Fruit fly (Drosophila melanogaster) whole organism, embryonic: ENCODE measurements around the gene hook.

ENCODE experiments used
- ATbp ChIP-seq: fragments of 200-800 bp; sonication (Bioruptor generic); optimal IDR thresholded peaks from 2 replicates; lab custom pipeline; 2017; ENCODE audit warnings: missing biosample characterization, mild to moderate bottlenecking, missing genetic modification characterization, missing genetic modification reagents
- Abd-B ChIP-seq: fragments of 200-800 bp; sonication (Bioruptor generic); optimal IDR thresholded peaks from 2 replicates; lab custom pipeline; 2018; ENCODE audit warnings: missing biosample characterization, mild to moderate bottlenecking, missing genetic modification characterization, moderate library complexity
- Atf-2 ChIP-seq: fragments of 200-800 bp; sonication (Bioruptor generic); optimal IDR thresholded peaks from 2 replicates; lab custom pipeline; 2016; ENCODE audit warnings: missing biosample characterization, missing genetic modification characterization
- CG10147 ChIP-seq: fragments of 200-800 bp; sonication (Bioruptor generic); optimal IDR thresholded peaks from 2 replicates; lab custom pipeline; 2019; ENCODE audit warnings: missing biosample characterization, mild to moderate bottlenecking, missing genetic modification characterization, moderate library complexity
- CG10209 ChIP-seq: fragments of 200-800 bp; sonication (Bioruptor generic); optimal IDR thresholded peaks from 3 replicates; lab custom pipeline; 2017; ENCODE audit warnings: missing biosample characterization, mild to moderate bottlenecking, missing genetic modification characterization, missing genetic modification reagents
- CG11560 ChIP-seq: fragments of 200-800 bp; sonication (Bioruptor generic); IDR thresholded peaks from 3 replicates; pipeline ENCODE4 v1.3.6; 2022; ENCODE audit warnings: missing biosample characterization, missing genetic modification characterization
- CG12104 ChIP-seq: fragments of 200-800 bp; sonication (Bioruptor generic); optimal IDR thresholded peaks from 3 replicates; lab custom pipeline; 2016; ENCODE audit warnings: missing biosample characterization, missing genetic modification characterization
- CG13287 ChIP-seq: fragments of 200-800 bp; sonication (Bioruptor generic); IDR thresholded peaks from 2 replicates; pipeline ENCODE4 v1.3.6; 2022; ENCODE audit warnings: missing biosample characterization, missing genetic modification characterization; ENCODE audit not compliant: partially characterized antibody
- CG15011 ChIP-seq: fragments of 200-800 bp; sonication (Bioruptor generic); optimal IDR thresholded peaks from 3 replicates; lab custom pipeline; 2018; ENCODE audit warnings: missing biosample characterization, mild to moderate bottlenecking, missing genetic modification characterization
- CG15479 ChIP-seq: fragments of 200-800 bp; sonication (Bioruptor generic); optimal IDR thresholded peaks from 3 replicates; lab custom pipeline; 2019; ENCODE audit warnings: missing biosample characterization, mild to moderate bottlenecking, missing genetic modification characterization, moderate library complexity
- CG16813 ChIP-seq: fragments of 200-800 bp; sonication (Bioruptor generic); IDR thresholded peaks from 3 replicates; pipeline ENCODE4 v1.3.6; 2022; ENCODE audit warnings: missing biosample characterization, missing genetic modification characterization; ENCODE audit not compliant: partially characterized antibody
- CG18011 ChIP-seq: fragments of 200-800 bp; sonication (Bioruptor generic); optimal IDR thresholded peaks from 2 replicates; lab custom pipeline; 2017; ENCODE audit warnings: missing biosample characterization, missing genetic modification characterization, mild to moderate bottlenecking, moderate library complexity, missing genotype
- CG18599 ChIP-seq: fragments of 200-800 bp; sonication (Bioruptor generic); optimal IDR thresholded peaks from 3 replicates; lab custom pipeline; 2017; ENCODE audit warnings: missing biosample characterization, missing genetic modification characterization, mild to moderate bottlenecking, moderate library complexity, missing genetic modification reagents
- CG31224 ChIP-seq: fragments of 200-800 bp; sonication (Bioruptor generic); IDR thresholded peaks from 2 replicates; pipeline ENCODE4 v1.3.6; 2022; ENCODE audit warnings: missing biosample characterization, missing genetic modification characterization
- CG32532 ChIP-seq: fragments of 200-800 bp; sonication (Bioruptor generic); IDR thresholded peaks from 2 replicates; pipeline ENCODE4 v1.3.6; 2022; ENCODE audit warnings: missing biosample characterization, missing genetic modification characterization
- CG34376 ChIP-seq: fragments of 200-800 bp; sonication (Bioruptor generic); optimal IDR thresholded peaks from 2 replicates; lab custom pipeline; 2018; ENCODE audit warnings: missing biosample characterization, mild to moderate bottlenecking, missing genetic modification characterization
- CG34422 ChIP-seq: fragments of 200-800 bp; sonication (Bioruptor generic); IDR thresholded peaks from 3 replicates; pipeline ENCODE4 v1.3.6; 2022; ENCODE audit warnings: missing biosample characterization, missing genetic modification characterization
- CG4617 ChIP-seq: fragments of 200-800 bp; sonication (Bioruptor generic); optimal IDR thresholded peaks from 3 replicates; lab custom pipeline; 2016; ENCODE audit warnings: missing biosample characterization, missing genetic modification characterization, borderline replicate concordance
- CG5245 ChIP-seq: fragments of 200-800 bp; sonication (Bioruptor generic); optimal IDR thresholded peaks from 3 replicates; lab custom pipeline; 2016; ENCODE audit warnings: missing biosample characterization, missing genetic modification characterization
- CG6654 ChIP-seq: fragments of 200-800 bp; sonication (Bioruptor generic); optimal IDR thresholded peaks from 2 replicates; lab custom pipeline; 2017; ENCODE audit warnings: missing biosample characterization, mild to moderate bottlenecking, missing genetic modification characterization
- CG7928 ChIP-seq: fragments of 200-800 bp; sonication (Bioruptor generic); optimal IDR thresholded peaks from 2 replicates; lab custom pipeline; 2017; ENCODE audit warnings: missing biosample characterization, mild to moderate bottlenecking, missing genetic modification characterization
- CG9876 ChIP-seq: fragments of 200-800 bp; sonication (Bioruptor generic); optimal IDR thresholded peaks from 2 replicates; lab custom pipeline; 2016; ENCODE audit warnings: missing biosample characterization, missing genetic modification characterization
- CG9932 ChIP-seq: fragments of 200-800 bp; sonication (Bioruptor generic); IDR thresholded peaks from 2 replicates; pipeline ENCODE4 v1.3.6; 2022; ENCODE audit warnings: missing biosample characterization, missing genetic modification characterization
- Chrac-16 ChIP-seq: fragments of 200-800 bp; sonication (Bioruptor generic); optimal IDR thresholded peaks from 3 replicates; lab custom pipeline; 2016; ENCODE audit warnings: missing biosample characterization, missing genetic modification characterization
- Gug ChIP-seq: fragments of 200-800 bp; sonication (Bioruptor generic); IDR thresholded peaks from 4 replicates; pipeline ENCODE4 v1.3.6; 2022; ENCODE audit warnings: missing biosample characterization, missing genetic modification characterization
- HmgD ChIP-seq: fragments of 200-800 bp; sonication (Bioruptor generic); optimal IDR thresholded peaks from 3 replicates; lab custom pipeline; 2016; ENCODE audit warnings: missing biosample characterization, missing genetic modification characterization
- Med ChIP-seq: fragments of 200-800 bp; sonication (Bioruptor generic); peaks from one replicate; lab custom pipeline; 2016; ENCODE audit warnings: missing biosample characterization, missing genetic modification characterization, mild to moderate bottlenecking, inconsistent platforms, moderate library complexity
- NK7.1 ChIP-seq: fragments of 200-800 bp; sonication (Bioruptor generic); optimal IDR thresholded peaks from 3 replicates; lab custom pipeline; 2016; ENCODE audit warnings: missing biosample characterization, missing genetic modification characterization
- PHDP ChIP-seq: fragments of 200-800 bp; sonication (Bioruptor generic); optimal IDR thresholded peaks from 3 replicates; lab custom pipeline; 2018; ENCODE audit warnings: missing biosample characterization, mild to moderate bottlenecking, missing genetic modification characterization, moderate library complexity
- Rfx ChIP-seq: fragments of 200-800 bp; sonication (Bioruptor generic); IDR thresholded peaks from 2 replicates; pipeline ENCODE4 v1.3.6; 2022; ENCODE audit warnings: missing biosample characterization, missing genetic modification characterization
- ac ChIP-seq: fragments of 200-800 bp; sonication (Bioruptor generic); optimal IDR thresholded peaks from 3 replicates; lab custom pipeline; 2017; ENCODE audit warnings: missing biosample characterization, mild to moderate bottlenecking, missing genetic modification characterization
- ap ChIP-seq: fragments of 200-800 bp; sonication (Bioruptor generic); IDR thresholded peaks from 2 replicates; pipeline ENCODE4 v1.3.6; 2022; ENCODE audit warnings: missing biosample characterization, missing genetic modification characterization
- bsh ChIP-seq, 2 experiments: fragments of 200-800 bp; sonication (Bioruptor generic); optimal IDR thresholded peaks; 2 replicates each; lab custom pipeline; 2017 to 2018; ENCODE audit warnings: mild to moderate bottlenecking in 2 of 2, missing biosample characterization in 2 of 2, missing genetic modification characterization in 2 of 2, moderate library complexity in 1 of 2
- cg ChIP-seq: fragments of 200-800 bp; sonication (Bioruptor generic); optimal IDR thresholded peaks from 3 replicates; lab custom pipeline; 2019; ENCODE audit warnings: missing biosample characterization, mild to moderate bottlenecking, missing genetic modification characterization, moderate library complexity
- dm ChIP-seq: fragments of 200-800 bp; sonication (Bioruptor generic); optimal IDR thresholded peaks from 3 replicates; lab custom pipeline; 2016; ENCODE audit warnings: missing biosample characterization, missing genetic modification characterization
- eve ChIP-seq, 2 experiments: fragments of >200 bp; optimal IDR thresholded peaks; 2 replicates each; lab custom pipeline; 2017; ENCODE audit warnings: missing biosample characterization in 2 of 2, missing genetic modification characterization in 2 of 2
- fd96Cb ChIP-seq: fragments of 200-800 bp; sonication (Bioruptor generic); optimal IDR thresholded peaks from 2 replicates; lab custom pipeline; 2018; ENCODE audit warnings: missing biosample characterization, mild to moderate bottlenecking, missing genetic modification characterization, moderate library complexity
- grau ChIP-seq: fragments of 200-800 bp; optimal IDR thresholded peaks from 3 replicates; lab custom pipeline; 2019; ENCODE audit warnings: missing biosample characterization, mild to moderate bottlenecking, missing genetic modification characterization, moderate library complexity
- knrl ChIP-seq: fragments of 200-800 bp; sonication (Bioruptor generic); IDR thresholded peaks from 3 replicates; pipeline ENCODE4 v1.3.6; 2022; ENCODE audit warnings: missing biosample characterization, missing genetic modification characterization; ENCODE audit not compliant: partially characterized antibody
- pros ChIP-seq: fragments of 200-800 bp; sonication (Bioruptor generic); optimal IDR thresholded peaks from 3 replicates; lab custom pipeline; 2019; ENCODE audit warnings: missing biosample characterization, mild to moderate bottlenecking, missing genetic modification characterization, moderate library complexity
- rib ChIP-seq: fragments of 200-800 bp; sonication (Bioruptor generic); IDR thresholded peaks from 2 replicates; pipeline ENCODE4 v1.3.6; 2022; ENCODE audit warnings: missing biosample characterization, missing genetic modification characterization
- sens ChIP-seq: fragments of 200-800 bp; sonication (Bioruptor generic); peaks from one replicate; lab custom pipeline; 2016; ENCODE audit warnings: missing biosample characterization, missing genetic modification characterization
- slbo ChIP-seq: fragments of 200-800 bp; sonication (Bioruptor generic); IDR thresholded peaks from 2 replicates; pipeline ENCODE4 v1.3.6; 2022; ENCODE audit warnings: missing biosample characterization, missing genetic modification characterization
- slp2 ChIP-seq: fragments of 200-800 bp; sonication (Bioruptor generic); optimal IDR thresholded peaks from 2 replicates; lab custom pipeline; 2016; ENCODE audit warnings: missing biosample characterization, missing genetic modification characterization
- ssp ChIP-seq: fragments of 200-800 bp; sonication (Bioruptor generic); IDR thresholded peaks from 2 replicates; pipeline ENCODE4 v1.3.6; 2022; ENCODE audit warnings: missing biosample characterization, missing genetic modification characterization
- stc ChIP-seq: fragments of 200-800 bp; sonication (Bioruptor generic); IDR thresholded peaks from 2 replicates; pipeline ENCODE4 v1.3.6; 2022; ENCODE audit warnings: missing biosample characterization, missing genetic modification characterization
- stwl ChIP-seq: fragments of 200-800 bp; sonication (Bioruptor generic); optimal IDR thresholded peaks from 3 replicates; lab custom pipeline; 2018; ENCODE audit warnings: missing biosample characterization, mild to moderate bottlenecking, missing genetic modification characterization, moderate library complexity
- tap ChIP-seq: fragments of 200-800 bp; optimal IDR thresholded peaks from 3 replicates; lab custom pipeline; 2019; ENCODE audit warnings: missing biosample characterization, mild to moderate bottlenecking, missing genetic modification characterization, moderate library complexity
- trh ChIP-seq: fragments of 200-800 bp; sonication (Bioruptor generic); optimal IDR thresholded peaks from 2 replicates; lab custom pipeline; 2016; ENCODE audit warnings: missing biosample characterization, missing genetic modification characterization
- unpg ChIP-seq: fragments of 200-800 bp; sonication (Bioruptor generic); optimal IDR thresholded peaks from 3 replicates; lab custom pipeline; 2018; ENCODE audit warnings: missing biosample characterization, mild to moderate bottlenecking, missing genetic modification characterization, moderate library complexity

Gene hook

dm6 chr2L:19045111-19045560 is 11.8 kb upstream of the hook start, which contains the start of the genes Ttc19 and Acn (continued):
- TF ChIP-seq CG12104, result peak; percentile 71
- peak; percentile 77 for TF ChIP-seq PHDP
- peak; percentile 56 for TF ChIP-seq trh (GFP tag; lab: Kevin White, UChicago)
- peak; percentile 78 for TF ChIP-seq grau (tag; lab: Kevin White, UChicago)
- peak; percentile 7 to 80 for TF ChIP-seq bsh (GFP tag; optimal IDR thresholded peaks at IDR 0.05; lab: Kevin White, UChicago)
- no peak for TF ChIP-seq eve (GFP tag; optimal IDR thresholded peaks at IDR 0.05; lab: Kevin White, UChicago)
- peak; percentile 75 for TF ChIP-seq CG34376 (GFP tag; lab: Kevin White, UChicago)
- no peak for TF ChIP-seq ATbp
- TF ChIP-seq tap (tag; lab: Kevin White, UChicago), result peak; percentile 63
- TF ChIP-seq ac, result no peak
- peak; percentile 60 for TF ChIP-seq fd96Cb (tag; lab: Kevin White, UChicago)
- TF ChIP-seq pros (GFP tag; lab: Kevin White, UChicago), result no peak
- TF ChIP-seq CG32532, result peak; percentile 87
- no peak for TF ChIP-seq CG15479 (GFP tag; lab: Kevin White, UChicago)
- peak; percentile 86 for TF ChIP-seq slp2
- TF ChIP-seq ssp, result peak; percentile 82
- TF ChIP-seq HmgD (GFP tag; lab: Kevin White, UChicago), result peak; percentile 89
- peak; percentile 63 for TF ChIP-seq CG18011 (GFP tag; lab: Kevin White, UChicago)
- TF ChIP-seq CG7928, result peak; percentile 49
- peak; percentile 82 for TF ChIP-seq stwl (tag; lab: Kevin White, UChicago)
- peak; percentile 98 for TF ChIP-seq CG16813
- TF ChIP-seq sens, result peak; percentile 98
- TF ChIP-seq Atf-2, result peak; percentile 80
- peak; percentile 77 for TF ChIP-seq stc (GFP tag; lab: Robert Waterston, UW)
- peak; percentile 95 for TF ChIP-seq CG13287 (GFP tag; lab: Robert Waterston, UW)
- TF ChIP-seq Med (GFP tag; lab: Kevin White, UChicago), result peak; percentile 97
- TF ChIP-seq Chrac-16, result peak; percentile 82
- TF ChIP-seq CG4617 (GFP tag; lab: Kevin White, UChicago), result peak; percentile 77
- peak; percentile 90 for TF ChIP-seq Rfx (GFP tag; lab: Robert Waterston, UW)
- TF ChIP-seq ap (GFP tag; lab: Robert Waterston, UW), result peak; percentile 68
- peak; percentile 92 for TF ChIP-seq CG34422 (GFP tag; lab: Robert Waterston, UW)
- no peak for TF ChIP-seq CG15011 (GFP tag; lab: Kevin White, UChicago)
- peak; percentile 89 for TF ChIP-seq slbo
- TF ChIP-seq dm, result peak; percentile 80
- TF ChIP-seq CG9876 (GFP tag; lab: Kevin White, UChicago), result peak; percentile 83
- peak; percentile 69 for TF ChIP-seq CG10209 (GFP tag; lab: Kevin White, UChicago)
- TF ChIP-seq CG31224 (GFP tag; lab: Robert Waterston, UW), result peak; percentile 82
- TF ChIP-seq CG10147 (GFP tag; lab: Kevin White, UChicago), result peak; percentile 84
- TF ChIP-seq Gug (GFP tag; lab: Robert Waterston, UW), result peak; percentile 83; the same call in 3 of the 4 replicates
- TF ChIP-seq knrl (GFP tag; lab: Robert Waterston, UW), result peak; percentile 96
- TF ChIP-seq CG9932, result peak; percentile 92
- TF ChIP-seq unpg (GFP tag; lab: Kevin White, UChicago), result peak; percentile 81
- TF ChIP-seq rib, result peak; percentile 75
- no peak for TF ChIP-seq cg
- peak; percentile 68 for TF ChIP-seq NK7.1
- TF ChIP-seq CG5245 (GFP tag; lab: Kevin White, UChicago), result peak; percentile 61
- peak; percentile 82 for TF ChIP-seq Abd-B
- TF ChIP-seq CG11560 (tag; lab: Robert Waterston, UW), result peak; percentile 52; the same call in 2 of the 3 replicates
- no peak for TF ChIP-seq CG6654 (GFP tag; lab: Kevin White, UChicago)
- peak; percentile 81 for TF ChIP-seq CG18599 (GFP tag; lab: Kevin White, UChicago)
